Fruit fly (Drosophila melanogaster): ENCODE results near the gene mtm.
A peak's percentile ranks its signal among the peaks of the same experiment; 100 is the strongest.

The mtm gene

dm6 chr2L:6062382-6063082 is 25.7 kb upstream of the mtm start, which contains the start of the genes ND-51 and CG13994:
Gene ND-51 (minus strand): TSS chr2L:6062757.
Gene CG13994 (plus strand): TSS chr2L:6062989.
- TF ChIP-seq Adf1 (GFP tag; IDR thresholded peaks at IDR 0.05), result peak; percentile 56; the same call in 1 of the 2 replicates
- no peak for TF ChIP-seq inv (GFP tag; IDR thresholded peaks at IDR 0.05; ENCODE audit: partially characterized antibody)
- TF ChIP-seq fd102C (GFP tag; optimal IDR thresholded peaks at IDR 0.05), result no peak
- TF ChIP-seq sisA (GFP tag; IDR thresholded peaks at IDR 0.05), result peak; percentile 86
- peak; percentile 74 for TF ChIP-seq Max (GFP tag; optimal IDR thresholded peaks at IDR 0.05)
- TF ChIP-seq pho (GFP tag; optimal IDR thresholded peaks at IDR 0.05), result peak; percentile 88
- peak; percentile 82 for TF ChIP-seq Fer2 (tag; optimal IDR thresholded peaks at IDR 0.05)
- peak; percentile 80 for TF ChIP-seq CG13296 (GFP tag; optimal IDR thresholded peaks at IDR 0.05)
- peak; percentile 85 for TF ChIP-seq Ada2b (GFP tag; IDR thresholded peaks at IDR 0.05)
- peak; percentile 71 for TF ChIP-seq dmrt11E (tag; optimal IDR thresholded peaks at IDR 0.05)
- peak; percentile 59; the same call in 1 of the 2 replicates for TF ChIP-seq CG32767 (GFP tag; IDR thresholded peaks at IDR 0.05)
- TF ChIP-seq unpg (GFP tag; optimal IDR thresholded peaks at IDR 0.05), result peak; percentile 85
- peak; percentile 75 for TF ChIP-seq her (GFP tag; optimal IDR thresholded peaks at IDR 0.05)
- peak; percentile 82 for TF ChIP-seq CG11085 (GFP tag; IDR thresholded peaks at IDR 0.05)
- TF ChIP-seq Bdp1 (GFP tag; optimal IDR thresholded peaks at IDR 0.05), result peak; percentile 69
- peak; percentile 71 for TF ChIP-seq Sry-δ (GFP tag; optimal IDR thresholded peaks at IDR 0.05)
- TF ChIP-seq sim (GFP tag; IDR thresholded peaks at IDR 0.05), result 0 out of 2 replicates have a peak, but pooled peaks have one; percentile 16
- peak; percentile 65 for TF ChIP-seq stc (GFP tag; IDR thresholded peaks at IDR 0.05)
- no peak for TF ChIP-seq Jarid2 (GFP tag; optimal IDR thresholded peaks at IDR 0.05)
- peak; percentile 64; the same call in 2 of the 3 replicates for TF ChIP-seq Optix (GFP tag; IDR thresholded peaks at IDR 0.05)
- peak; percentile 83 for TF ChIP-seq Fer3 (tag; optimal IDR thresholded peaks at IDR 0.05)
- no peak for TF ChIP-seq eve (GFP tag; optimal IDR thresholded peaks at IDR 0.05)
- TF ChIP-seq Dad (GFP tag; optimal IDR thresholded peaks at IDR 0.05), result peak; percentile 79
- peak in 1 of 2 experiments; percentile 68 for TF ChIP-seq insv (GFP tag; optimal IDR thresholded peaks at IDR 0.05)
- peak; percentile 78 for TF ChIP-seq repo (GFP tag; optimal IDR thresholded peaks at IDR 0.05)
- no peak for TF ChIP-seq CG12769 (tag; optimal IDR thresholded peaks at IDR 0.05)
- no peak for TF ChIP-seq hth (optimal IDR thresholded peaks at IDR 0.05)
- TF ChIP-seq Mrtf (GFP tag; IDR thresholded peaks at IDR 0.05), result peak; percentile 62
- peak; percentile 50 for TF ChIP-seq CG15479 (GFP tag; optimal IDR thresholded peaks at IDR 0.05)
- TF ChIP-seq Nf-YC (tag; optimal IDR thresholded peaks at IDR 0.05), result peak; percentile 77
- no peak for TF ChIP-seq crol (GFP tag; IDR thresholded peaks at IDR 0.05)
- TF ChIP-seq ham (GFP tag; IDR thresholded peaks at IDR 0.05), result no peak
- TF ChIP-seq corto (GFP tag; optimal IDR thresholded peaks at IDR 0.05), result no peak
- peak; percentile 82 for TF ChIP-seq CG1024 (GFP tag; IDR thresholded peaks at IDR 0.05)
- TF ChIP-seq CG1529 (GFP tag; optimal IDR thresholded peaks at IDR 0.05), result peak; percentile 48
- peak; percentile 73 for TF ChIP-seq H2.0 (GFP tag; IDR thresholded peaks at IDR 0.05)
- TF ChIP-seq CG8944 (GFP tag; optimal IDR thresholded peaks at IDR 0.05), result peak; percentile 70
- peak; percentile 75; the same call in 1 of the 3 replicates for TF ChIP-seq so (GFP tag; IDR thresholded peaks at IDR 0.05)
- peak; percentile 54 for TF ChIP-seq trh (GFP tag; optimal IDR thresholded peaks at IDR 0.05)
- peak; percentile 75 for TF ChIP-seq tup (GFP tag; optimal IDR thresholded peaks at IDR 0.05)
- peak; percentile 61 for TF ChIP-seq CG2202 (tag; optimal IDR thresholded peaks at IDR 0.05)
- peak; percentile 52 for TF ChIP-seq schlank (tag; optimal IDR thresholded peaks at IDR 0.05)
- peak; percentile 93 for TF ChIP-seq Ets97D (GFP tag; optimal IDR thresholded peaks at IDR 0.05)
- TF ChIP-seq ranshi (GFP tag; IDR thresholded peaks at IDR 0.05), result peak; percentile 87
- TF ChIP-seq ems (GFP tag; optimal IDR thresholded peaks at IDR 0.05), result peak; percentile 86
- peak; percentile 84 for TF ChIP-seq grau (tag; optimal IDR thresholded peaks at IDR 0.05)
- TF ChIP-seq mirr (GFP tag; optimal IDR thresholded peaks at IDR 0.05), result peak; percentile 71
- peak; percentile 52 for TF ChIP-seq HmgD (GFP tag; optimal IDR thresholded peaks at IDR 0.05)
- TF ChIP-seq CG13775 (GFP tag; optimal IDR thresholded peaks at IDR 0.05), result peak; percentile 84
- peak; percentile 81 for TF ChIP-seq CG14014 (GFP tag; IDR thresholded peaks at IDR 0.05)

Data from whole organism, embryonic.